Worm (Caenorhabditis elegans): ENCODE results near the gene F22B7.3.

The F22B7.3 gene

ce11 chrIII:8678371-8678770 is 29.7 kb downstream of the F22B7.3 start (continued):
- TF ChIP-seq F37B4.10 (GFP tag; IDR thresholded peaks at IDR 0.05) (no peak), sea-2 (GFP tag; IDR thresholded peaks at IDR 0.05) (0 out of 2 replicates have a peak, but pooled peaks have one; percentile 48), lin-54 (GFP tag; optimal IDR thresholded peaks at IDR 0.05) (peak; percentile 66), bed-1 (GFP tag; IDR thresholded peaks at IDR 0.05) (no peak), nfyb-1 (GFP tag; IDR thresholded peaks at IDR 0.05) (peak; percentile 84), ets-4 (GFP tag; optimal IDR thresholded peaks at IDR 0.05) (no peak), ekl-4 (GFP tag; IDR thresholded peaks at IDR 0.05) (peak; percentile 67), C06A6.2 (GFP tag; conservative IDR thresholded peaks at IDR 0.05) (no peak; the same call in 1 of the 2 replicates), chd-7 (tag; optimal IDR thresholded peaks at IDR 0.05) (peak; percentile 68), ceh-79 (tag; optimal IDR thresholded peaks at IDR 0.05) (no peak), rcor-1 (GFP tag; IDR thresholded peaks at IDR 0.05) (peak; percentile 60; the same call in 1 of the 2 replicates), repo-1 (tag; optimal IDR thresholded peaks at IDR 0.05) (peak; percentile 66), lag-1 (GFP tag; IDR thresholded peaks at IDR 0.05) (no peak), tbp1 (GFP tag; optimal IDR thresholded peaks at IDR 0.05) (peak; percentile 98), snpc-1.3 (tag; optimal IDR thresholded peaks at IDR 0.05; ENCODE audit: insufficient read depth) (peak; percentile 72), Y53F4B.3 (GFP tag; IDR thresholded peaks at IDR 0.05) (no peak), Y79H2A.3 (GFP tag; conservative IDR thresholded peaks at IDR 0.05) (peak; percentile 91), nhr-120 (GFP tag; IDR thresholded peaks at IDR 0.05) (no peak), ztf-22 (GFP tag; optimal IDR thresholded peaks at IDR 0.05) (no peak), ceh-40 (GFP tag; IDR thresholded peaks at IDR 0.05) (peak; percentile 64; the same call in 1 of the 2 replicates), madf-10 (tag; optimal IDR thresholded peaks at IDR 0.05) (peak; percentile 70), T26A5.8 (tag; optimal IDR thresholded peaks at IDR 0.05) (no peak), cebp-1 (GFP tag; IDR thresholded peaks at IDR 0.05) (no peak), cebp-1 (tag; optimal IDR thresholded peaks at IDR 0.05) (peak; percentile 84), ama-1 (optimal IDR thresholded peaks at IDR 0.05) (no peak), ama-1 (GFP tag; optimal IDR thresholded peaks at IDR 0.05) (peak; percentile 70 to 89), madf-3 (GFP tag; IDR thresholded peaks at IDR 0.05) (0 out of 2 replicates have a peak, but pooled peaks have one; percentile 55), nfya-2 (GFP tag; IDR thresholded peaks at IDR 0.05) (no peak), ztf-3 (GFP tag; optimal IDR thresholded peaks at IDR 0.05) (no peak), ceh-58 (GFP tag; IDR thresholded peaks at IDR 0.05) (no peak), ccch-3 (GFP tag; optimal IDR thresholded peaks at IDR 0.05) (no peak), zim-3 (tag; optimal IDR thresholded peaks at IDR 0.05) (peak; percentile 93), tlf-1 (GFP tag; optimal IDR thresholded peaks at IDR 0.05) (peak; percentile 45), bed-2 (GFP tag; IDR thresholded peaks at IDR 0.05) (no peak), athp-1 (tag; optimal IDR thresholded peaks at IDR 0.05) (peak; percentile 92), dpl-1 (GFP tag; optimal IDR thresholded peaks at IDR 0.05) (peak; percentile 11), nhr-27 (tag; optimal IDR thresholded peaks at IDR 0.05) (no peak), F22D6.2 (tag; optimal IDR thresholded peaks at IDR 0.05) (peak; percentile 45), dpff-1 (tag; optimal IDR thresholded peaks at IDR 0.05) (peak; percentile 32), egrh-3 (GFP tag; IDR thresholded peaks at IDR 0.05) (0 out of 2 replicates have a peak, but pooled peaks have one; percentile 19), K11D2.4 (GFP tag; IDR thresholded peaks at IDR 0.05) (peak; percentile 63), ztf-26 (tag; optimal IDR thresholded peaks at IDR 0.05) (peak; percentile 74), nfya-1 (tag; optimal IDR thresholded peaks at IDR 0.05; ENCODE audit: borderline replicate concordance, insufficient read depth) (no peak), fkh-3 (tag; optimal IDR thresholded peaks at IDR 0.05) (no peak), mxl-1 (tag; optimal IDR thresholded peaks at IDR 0.05) (peak; percentile 91), ceh-100 (GFP tag; IDR thresholded peaks at IDR 0.05) (peak; percentile 55), egl-44 (GFP tag; IDR thresholded peaks at IDR 0.05) (peak; percentile 75; the same call in 1 of the 2 replicates), ceh-91 (GFP tag; IDR thresholded peaks at IDR 0.05) (0 out of 2 replicates have a peak, but pooled peaks have one; percentile 33), rpc-1 (optimal IDR thresholded peaks at IDR 0.05) (peak; percentile 90), rpc-1 (tag; optimal IDR thresholded peaks at IDR 0.05) (peak; percentile 92), mcd-1 (GFP tag; IDR thresholded peaks at IDR 0.05) (peak; percentile 75)

Measured in whole organism, young adult.